Worm (Caenorhabditis elegans): Measurements from ENCODE around the gene R01E6.5.

DNA sequence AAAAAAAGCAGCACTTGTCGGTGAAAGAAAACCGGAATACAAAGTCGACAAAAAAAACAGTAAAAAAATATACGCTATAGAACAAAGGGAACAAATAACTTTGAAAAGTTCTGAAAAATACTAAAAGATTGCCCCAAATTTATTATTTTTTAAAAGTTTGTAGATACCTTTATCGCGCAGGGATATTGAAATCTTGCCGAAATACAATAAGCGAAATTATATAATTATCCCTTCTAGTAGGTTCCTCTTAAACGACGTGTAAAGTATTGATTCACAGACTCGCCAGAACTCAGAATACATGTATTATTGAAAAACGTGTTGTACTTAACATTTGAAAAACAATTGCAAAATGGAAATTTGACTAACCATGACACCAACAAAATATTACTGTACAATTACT is 22.5 kb upstream of the R01E6.5 start:
- TF ChIP-seq nhr-28 (tag; optimal IDR thresholded peaks at IDR 0.05) (no peak), unc-120 (tag; optimal IDR thresholded peaks at IDR 0.05; ENCODE audit: poor library complexity, severe bottlenecking) (no peak), ces-1 (GFP tag; optimal IDR thresholded peaks at IDR 0.05) (peak; percentile 91), pha-4 (tag; optimal IDR thresholded peaks at IDR 0.05) (no peak), ham-2 (GFP tag; optimal IDR thresholded peaks at IDR 0.05) (no peak), lin-13 (tag; optimal IDR thresholded peaks at IDR 0.05) (no peak), ceh-39 (tag; optimal IDR thresholded peaks at IDR 0.05) (no peak), nhr-12 (tag; optimal IDR thresholded peaks at IDR 0.05) (no peak), snpc-4 (tag; optimal IDR thresholded peaks at IDR 0.05) (no peak), drap-1 (GFP tag; optimal IDR thresholded peaks at IDR 0.05) (no peak)

All from whole organism, mixed stage, embryonic.